Worm (Caenorhabditis elegans) whole organism, midembryonic: ENCODE results near the gene copz-1.
"Not testable (repeated sequence)": the region's sequence is repeated elsewhere in the genome, so short reads cannot be mapped to it uniquely, and the experiment has no call there.

Experiments used
- T22C8.4 ChIP-seq: fragments of 200-800 bp; sonication (Bioruptor generic); IDR thresholded peaks from 2 replicates; pipeline ENCODE4 v1.3.6; 2022; ENCODE audit warnings: missing genetic modification characterization, missing compliant biosample characterization
- cog-1 ChIP-seq: sonication (generic microtip); optimal IDR thresholded peaks from 2 replicates; lab custom pipeline; 2016; ENCODE audit warnings: missing genetic modification characterization, missing compliant biosample characterization
- flt-1 ChIP-seq: fragments of 200-800 bp; sonication (Bioruptor generic); IDR thresholded peaks from 2 replicates; pipeline ENCODE4 v1.3.6; 2022; ENCODE audit warnings: missing genetic modification characterization, missing compliant biosample characterization
- klf-2 ChIP-seq: fragments of 200-800 bp; sonication (Bioruptor generic); conservative IDR thresholded peaks from 2 replicates; pipeline ENCODE4 v1.3.6; 2022; ENCODE audit warnings: missing genetic modification reagents, missing genetic modification characterization, missing compliant biosample characterization
- med-1 ChIP-seq: sonication (generic microtip); optimal IDR thresholded peaks from 2 replicates; lab custom pipeline; 2017; ENCODE audit warnings: missing genetic modification characterization, mild to moderate bottlenecking, missing compliant biosample characterization, antibody characterized with exemption, missing genetic modification reagents; ENCODE audit not compliant: insufficient read depth
- ref-1 ChIP-seq: fragments of 200-800 bp; sonication (Bioruptor generic); conservative IDR thresholded peaks from 2 replicates; pipeline ENCODE4 v1.3.6; 2022; ENCODE audit warnings: missing genetic modification reagents, missing genetic modification characterization, missing compliant biosample characterization
- tab-1 ChIP-seq: fragments of 200-800 bp; sonication (Bioruptor generic); IDR thresholded peaks from 2 replicates; pipeline ENCODE4 v1.3.6; 2022; ENCODE audit warnings: missing genetic modification characterization, missing compliant biosample characterization
- ztf-23 ChIP-seq: fragments of 200-800 bp; sonication (Bioruptor generic); IDR thresholded peaks from 2 replicates; pipeline ENCODE4 v1.3.6; 2022; ENCODE audit warnings: missing genetic modification reagents, missing genetic modification characterization, missing compliant biosample characterization
- ztf-29 ChIP-seq: fragments of 200-800 bp; sonication (Bioruptor generic); IDR thresholded peaks from 2 replicates; pipeline ENCODE4 v1.3.6; 2022; ENCODE audit warnings: missing genetic modification reagents, missing genetic modification characterization, missing compliant biosample characterization

Gene copz-1

DNA sequence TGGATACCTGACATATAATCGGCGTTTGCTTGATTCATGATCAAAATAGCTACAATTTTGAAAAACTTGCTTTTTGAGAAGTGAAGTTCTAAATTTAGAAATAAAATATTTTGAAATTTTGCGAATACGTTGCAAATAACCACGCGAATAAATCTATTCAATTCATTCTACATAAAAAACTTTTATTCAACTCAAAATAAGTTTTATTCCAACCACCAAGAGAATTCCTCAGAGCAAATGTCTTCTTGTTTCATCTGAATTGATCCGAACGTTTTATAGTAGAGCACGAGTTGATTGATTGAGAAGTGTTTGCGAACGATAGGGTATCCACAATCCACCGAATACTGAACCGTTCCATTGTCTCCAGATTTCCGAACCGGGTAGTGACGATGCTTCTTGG, 43.1 kb downstream of the copz-1 start, which contains the start of gene F44F4.9:
Gene F44F4.9 (minus strand): TSS at position 101 of the 400 bp plus-strand sequence.
- no peak for TF ChIP-seq tab-1 (GFP tag; lab: Robert Waterston, UW)
- no peak for TF ChIP-seq flt-1 (GFP tag; lab: Robert Waterston, UW)

DNA sequence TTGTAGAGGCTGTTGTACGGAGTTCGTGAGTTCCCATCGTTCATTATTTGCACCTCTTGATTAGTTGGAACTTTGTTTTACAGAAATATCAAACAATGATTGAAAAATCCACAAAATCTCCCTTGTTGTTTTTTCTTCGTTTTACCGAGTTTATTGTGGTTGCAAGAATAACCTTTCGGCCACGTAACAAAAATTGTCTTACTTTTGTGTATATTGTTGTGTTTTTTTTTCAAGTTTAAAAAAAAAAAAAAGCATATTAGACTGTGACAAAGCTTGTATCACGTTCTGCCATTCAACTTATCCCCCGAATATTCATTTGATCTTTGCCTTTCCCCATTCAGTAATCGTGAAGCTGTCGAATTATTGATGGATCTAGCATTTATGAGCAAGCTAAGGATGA, 44.5 kb downstream of the copz-1 start, which contains the start of gene F44F4.10:
Gene F44F4.10 (minus strand): TSS at position 101 of the 400 bp plus-strand sequence.
- no peak for TF ChIP-seq flt-1 (GFP tag; lab: Robert Waterston, UW)
- TF ChIP-seq tab-1 (GFP tag; lab: Robert Waterston, UW), result no peak

DNA sequence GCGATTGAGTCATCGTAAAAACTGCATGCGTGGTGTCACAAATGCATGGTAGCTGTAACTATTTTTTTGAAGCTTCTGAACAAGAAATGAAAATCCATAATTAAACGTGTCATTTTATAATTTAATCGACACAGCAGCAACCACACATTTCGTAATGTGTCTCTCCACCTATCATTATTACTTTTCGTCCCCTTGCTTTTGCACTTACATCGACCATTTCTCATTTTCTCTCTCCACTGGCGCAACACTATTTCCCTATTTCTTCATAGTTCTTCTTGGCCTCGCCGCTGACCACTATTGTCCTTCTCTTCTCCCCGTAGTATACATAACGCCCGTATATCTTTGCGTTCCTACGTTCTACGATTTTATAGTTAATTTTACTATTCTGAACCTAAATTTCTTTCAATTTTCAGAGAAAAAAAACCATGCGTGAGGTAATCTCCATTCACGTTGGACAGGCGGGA, 45.6 kb downstream of the copz-1 start, which contains the start of gene tba-4:
Gene tba-4 (plus strand): TSS at position 414 of the 464 bp plus-strand sequence.
- TF ChIP-seq ztf-23 (GFP tag; lab: Robert Waterston, UW) (no peak), T22C8.4 (GFP tag; lab: Robert Waterston, UW) (no peak), ref-1 (GFP tag; lab: Robert Waterston, UW) (no peak), cog-1 (no peak), ztf-29 (GFP tag; lab: Robert Waterston, UW) (no peak), flt-1 (GFP tag; lab: Robert Waterston, UW) (no peak), med-1 (GFP tag; lab: Kevin White, UChicago) (no peak), klf-2 (GFP tag; lab: Robert Waterston, UW) (no peak), tab-1 (GFP tag; lab: Robert Waterston, UW) (no peak)

DNA sequence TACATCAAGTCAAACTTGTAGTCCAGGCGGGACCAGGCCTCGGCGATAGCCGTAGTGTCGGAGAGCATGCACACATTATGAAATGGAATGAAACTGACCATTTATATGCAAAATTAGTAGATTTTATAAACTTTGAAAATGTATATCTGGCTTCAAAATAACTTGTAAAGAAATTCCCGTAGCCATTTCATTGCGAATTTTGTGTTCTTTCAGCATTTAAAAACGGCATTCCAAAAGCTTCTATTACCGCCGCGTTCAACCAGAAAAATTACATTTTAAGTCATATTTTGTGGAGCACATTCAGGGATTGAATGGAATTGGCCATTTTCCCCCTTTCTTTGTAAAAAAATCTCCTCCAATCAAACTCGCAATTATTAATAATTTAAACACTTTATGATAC, 50.2 kb downstream of the copz-1 start, which contains the start of gene Y19D2B.1:
Gene Y19D2B.1 (minus strand): TSS at position 101 of the 400 bp plus-strand sequence.
- not testable (repeated sequence) for TF ChIP-seq cog-1; flt-1 (GFP tag; lab: Robert Waterston, UW); ztf-29 (GFP tag; lab: Robert Waterston, UW)
